Worm (Caenorhabditis elegans): Measurements from ENCODE around the gene K10B3.1.

ce11 chrX:3145265-3145664, 10.0 kb downstream of the K10B3.1 start, which contains the start of gene C15C7.4:
- no peak for TF ChIP-seq nhr-237 (tag; optimal IDR thresholded peaks at IDR 0.05)
- TF ChIP-seq mdl-1 (tag; optimal IDR thresholded peaks at IDR 0.05) = no peak
- no peak for TF ChIP-seq unc-39 (tag; optimal IDR thresholded peaks at IDR 0.05)
- no peak for TF ChIP-seq mab-5 (tag; optimal IDR thresholded peaks at IDR 0.05)
- no peak for TF ChIP-seq ama-1 (optimal IDR thresholded peaks at IDR 0.05)
- no peak for TF ChIP-seq ztf-4 (tag; optimal IDR thresholded peaks at IDR 0.05)
- no peak for TF ChIP-seq alr-1 (tag; optimal IDR thresholded peaks at IDR 0.05)
- TF ChIP-seq aly-2 (tag; optimal IDR thresholded peaks at IDR 0.05) = no peak
- TF ChIP-seq unc-55 (GFP tag; optimal IDR thresholded peaks at IDR 0.05) = no peak
- no peak for TF ChIP-seq sma-3 (GFP tag; optimal IDR thresholded peaks at IDR 0.05)
- TF ChIP-seq nhr-77 (tag; optimal IDR thresholded peaks at IDR 0.05) = no peak

Measured in whole organism, L2 larva.